Worm (Caenorhabditis elegans): Measurements from ENCODE around the gene W03F9.2.
A peak's percentile ranks its signal among the peaks of the same experiment; 100 is the strongest.

Gene W03F9.2

DNA sequence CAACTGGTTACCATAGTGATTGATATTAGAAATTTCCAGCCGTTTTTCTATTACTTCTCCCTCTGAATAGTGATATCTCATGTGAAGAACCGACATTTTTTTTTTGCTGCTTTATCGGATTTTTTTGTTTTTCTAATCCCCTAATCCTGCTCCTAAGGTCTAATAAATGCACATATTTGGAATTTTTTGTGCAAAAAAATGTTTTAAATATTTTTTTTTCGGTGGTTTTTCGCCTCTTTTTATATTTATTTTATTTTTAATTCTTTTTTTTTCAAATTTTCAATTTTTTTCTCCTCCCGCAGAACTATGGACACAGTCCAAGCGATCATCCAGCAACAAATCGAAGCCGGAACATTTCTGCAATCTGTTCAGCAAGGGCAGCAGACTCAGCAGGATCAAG is 38.9 kb upstream of the W03F9.2 start, which contains the start of gene Y108G3AL.2 (continued):
- TF ChIP-seq fos-1 (tag; optimal IDR thresholded peaks at IDR 0.05): no peak
- TF ChIP-seq pqm-1 (tag; optimal IDR thresholded peaks at IDR 0.05): no peak

DNA sequence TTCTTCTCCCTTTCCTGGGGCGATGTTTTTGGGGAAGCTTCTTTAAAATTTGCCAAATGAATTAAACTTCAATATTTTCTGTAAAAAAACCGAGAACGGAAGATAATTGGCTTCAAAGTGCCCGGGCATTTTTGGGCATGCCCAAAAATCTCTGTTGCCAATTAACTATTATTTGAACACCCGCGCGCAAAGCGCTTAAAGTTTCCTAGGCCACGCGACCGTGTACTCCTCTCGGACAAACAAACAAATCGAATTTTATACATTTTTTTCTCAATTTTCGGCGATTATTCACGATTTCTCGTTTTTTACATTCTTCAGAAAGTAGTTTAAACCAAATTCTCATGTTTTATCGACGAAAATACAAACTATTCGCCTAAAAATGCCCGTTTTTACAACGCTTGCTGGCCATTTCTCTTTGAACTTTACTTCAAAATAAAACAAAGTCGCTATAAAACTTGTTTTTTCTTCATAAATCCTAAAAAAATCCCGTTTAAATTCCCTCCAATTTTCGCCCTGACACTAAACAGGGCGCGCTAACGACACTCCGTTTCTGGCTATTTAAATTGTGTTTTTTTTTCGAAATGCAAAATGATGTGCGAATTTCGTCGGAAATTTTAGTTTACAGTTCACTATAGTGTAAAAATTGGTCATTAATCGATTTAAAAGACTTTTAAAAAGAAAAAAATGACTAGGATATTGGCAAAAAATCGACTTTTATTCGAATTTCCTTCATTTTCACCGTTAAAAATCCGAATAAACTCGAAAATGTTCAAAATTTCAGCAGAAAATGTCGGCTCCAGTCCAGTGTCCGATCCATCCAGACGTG is 28.4 kb upstream of the W03F9.2 start, which contains the start of gene ttb-1:
Gene ttb-1 (plus strand): TSS at position 776 of the 826 bp plus-strand sequence.
- TF ChIP-seq ceh-32 (tag; optimal IDR thresholded peaks at IDR 0.05; ENCODE audit: poor library complexity) (no peak), mes-2 (tag; optimal IDR thresholded peaks at IDR 0.05; ENCODE audit: poor library complexity, severe bottlenecking) (peak; percentile 89), rbr-2 (tag; optimal IDR thresholded peaks at IDR 0.05) (peak; percentile 4), T20F7.1 (GFP tag; optimal IDR thresholded peaks at IDR 0.05) (peak; percentile 98), unc-130 (GFP tag; optimal IDR thresholded peaks at IDR 0.05) (peak; percentile 27), lir-3 (tag; optimal IDR thresholded peaks at IDR 0.05) (no peak), daf-16 (GFP tag; optimal IDR thresholded peaks at IDR 0.05) (no peak), daf-16 (tag; optimal IDR thresholded peaks at IDR 0.05) (peak; percentile 2), lin-1 (GFP tag; IDR thresholded peaks at IDR 0.05) (no peak), hmg-1.1 (GFP tag; IDR thresholded peaks at IDR 0.05) (0 out of 2 replicates have a peak, but pooled peaks have one; percentile 12), madf-9 (GFP tag; conservative IDR thresholded peaks at IDR 0.05) (0 out of 2 replicates have a peak, but pooled peaks have one; percentile 7), sdz-12 (GFP tag; optimal IDR thresholded peaks at IDR 0.05) (no peak), dpl-1 (GFP tag; optimal IDR thresholded peaks at IDR 0.05) (peak; percentile 91), aha-1 (tag) (peak; percentile 76), daf-12 (tag; optimal IDR thresholded peaks at IDR 0.05) (no peak)

DNA sequence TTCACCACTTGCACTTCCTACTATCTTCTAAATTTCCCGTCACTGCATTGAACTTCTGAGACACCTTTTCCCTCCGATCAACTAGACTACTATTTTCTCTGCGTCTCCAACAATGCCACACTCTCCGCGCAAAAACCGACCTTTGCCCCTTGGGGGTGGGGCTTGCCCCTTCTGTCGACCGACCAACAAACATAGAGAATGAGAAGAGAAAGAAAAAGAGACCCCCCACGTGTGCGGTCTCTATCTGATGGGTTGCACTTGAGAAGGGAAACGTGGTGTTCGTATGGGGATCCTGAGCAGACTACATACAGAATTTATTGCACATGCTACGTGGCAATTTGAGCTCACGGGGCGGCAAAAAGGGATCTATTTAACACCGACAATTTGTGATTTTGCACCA is 27.4 kb upstream of the W03F9.2 start:
- no peak for TF ChIP-seq nhr-42 (GFP tag; IDR thresholded peaks at IDR 0.05)
- TF ChIP-seq dve-1 (tag; optimal IDR thresholded peaks at IDR 0.05; ENCODE audit: insufficient read depth): peak; percentile 42
- TF ChIP-seq zfp-2 (tag; optimal IDR thresholded peaks at IDR 0.05): no peak
- TF ChIP-seq ceh-20 (GFP tag; IDR thresholded peaks at IDR 0.05): no peak
- TF ChIP-seq F44E2.7 (GFP tag; IDR thresholded peaks at IDR 0.05): no peak
- peak; percentile 90 for TF ChIP-seq mxl-3 (GFP tag; optimal IDR thresholded peaks at IDR 0.05)
- TF ChIP-seq pqm-1 (tag; optimal IDR thresholded peaks at IDR 0.05): peak; percentile 20
- TF ChIP-seq lin-29 (GFP tag; IDR thresholded peaks at IDR 0.05): no peak
- TF ChIP-seq mes-2 (tag; optimal IDR thresholded peaks at IDR 0.05; ENCODE audit: poor library complexity, severe bottlenecking): peak; percentile 43
- no peak for TF ChIP-seq ceh-28 (tag; optimal IDR thresholded peaks at IDR 0.05)
- no peak for TF ChIP-seq zag-1 (tag; optimal IDR thresholded peaks at IDR 0.05)
- peak; percentile 60 for TF ChIP-seq hlh-30 (tag; optimal IDR thresholded peaks at IDR 0.05; ENCODE audit: insufficient read depth)
- no peak for TF ChIP-seq ztf-11 (tag; optimal IDR thresholded peaks at IDR 0.05)
- TF ChIP-seq nhr-11 (tag; optimal IDR thresholded peaks at IDR 0.05): no peak
- 0 out of 2 replicates have a peak, but pooled peaks have one; percentile 57 for TF ChIP-seq egl-43 (GFP tag; IDR thresholded peaks at IDR 0.05)
- no peak for TF ChIP-seq Y48G9A.11 (GFP tag; IDR thresholded peaks at IDR 0.05)
- TF ChIP-seq lim-7 (GFP tag; IDR thresholded peaks at IDR 0.05): no peak
- no peak for TF ChIP-seq dmd-9 (GFP tag; IDR thresholded peaks at IDR 0.05)
- TF ChIP-seq hlh-11 (tag; optimal IDR thresholded peaks at IDR 0.05): peak; percentile 43
- TF ChIP-seq mxl-2 (GFP tag; conservative IDR thresholded peaks at IDR 0.05): 0 out of 2 replicates have a peak, but pooled peaks have one; percentile 22
- TF ChIP-seq ama-1 (optimal IDR thresholded peaks at IDR 0.05): no peak
- no peak for TF ChIP-seq unc-62 (GFP tag; optimal IDR thresholded peaks at IDR 0.05 in 1 of 2)
- no peak for TF ChIP-seq unc-62 (tag; optimal IDR thresholded peaks at IDR 0.05)
- peak; percentile 29 for TF ChIP-seq dmd-6 (GFP tag; IDR thresholded peaks at IDR 0.05)
- no peak for TF ChIP-seq daf-16 (GFP tag; optimal IDR thresholded peaks at IDR 0.05)
- TF ChIP-seq daf-16 (tag; optimal IDR thresholded peaks at IDR 0.05): peak; percentile 38
- TF ChIP-seq Y5F2A.4 (GFP tag; optimal IDR thresholded peaks at IDR 0.05): no peak
- TF ChIP-seq nhr-28 (tag; optimal IDR thresholded peaks at IDR 0.05): peak; percentile 68
- no peak for TF ChIP-seq nhr-102 (tag; optimal IDR thresholded peaks at IDR 0.05)
- TF ChIP-seq nhr-41 (GFP tag; IDR thresholded peaks at IDR 0.05): no peak
- no peak for TF ChIP-seq unc-39 (tag; optimal IDR thresholded peaks at IDR 0.05)
- peak; percentile 16 for TF ChIP-seq dpl-1 (GFP tag; optimal IDR thresholded peaks at IDR 0.05)
- TF ChIP-seq sdz-12 (GFP tag; optimal IDR thresholded peaks at IDR 0.05): no peak
- peak; percentile 40 for TF ChIP-seq nhr-48 (tag; optimal IDR thresholded peaks at IDR 0.05)
- TF ChIP-seq snpc-1.2 (GFP tag; IDR thresholded peaks at IDR 0.05): no peak
